Worm (Caenorhabditis elegans) whole organism, late embryonic: ENCODE data around the gene M106.7.
A peak's percentile ranks its signal among the peaks of the same experiment; 100 is the strongest.

Source experiments
- C08G9.2 ChIP-seq: sonication (generic microtip); optimal IDR thresholded peaks from 2 replicates; lab custom pipeline; 2016; ENCODE audit warnings: mild to moderate bottlenecking, missing genetic modification characterization, moderate library complexity, missing compliant biosample characterization
- F13H6.1 ChIP-seq: sonication (generic microtip); optimal IDR thresholded peaks from 2 replicates; lab custom pipeline; 2016; ENCODE audit warnings: missing genetic modification characterization, missing compliant biosample characterization
- K02D7.2 ChIP-seq: sonication (generic microtip); optimal IDR thresholded peaks from 2 replicates; lab custom pipeline; 2017; ENCODE audit warnings: mild to moderate bottlenecking, missing genetic modification characterization, missing compliant biosample characterization
- K09A11.1 ChIP-seq: sonication (generic microtip); optimal IDR thresholded peaks from 2 replicates; lab custom pipeline; 2017; ENCODE audit warnings: antibody characterized with exemption, mild to moderate bottlenecking, missing genetic modification characterization, missing compliant biosample characterization; ENCODE audit not compliant: insufficient read depth
- T23F11.4 ChIP-seq: fragments of 200-800 bp; sonication (Bioruptor generic); optimal IDR thresholded peaks from 2 replicates; lab custom pipeline; 2018; ENCODE audit warnings: mild to moderate bottlenecking, missing genetic modification characterization, missing compliant biosample characterization
- Y22D7AL.16 ChIP-seq: sonication (generic microtip); optimal IDR thresholded peaks from 2 replicates; lab custom pipeline; 2016; ENCODE audit warnings: missing genetic modification characterization, missing compliant biosample characterization
- ahr-1 ChIP-seq: sonication (generic microtip); optimal IDR thresholded peaks from 2 replicates; lab custom pipeline; 2016; ENCODE audit warnings: missing genetic modification characterization, missing compliant biosample characterization
- ceh-14 ChIP-seq: sonication (generic microtip); optimal IDR thresholded peaks from 2 replicates; lab custom pipeline; 2016; ENCODE audit warnings: missing genotype, missing genetic modification characterization, missing compliant biosample characterization
- ceh-18 ChIP-seq: sonication (generic microtip); optimal IDR thresholded peaks from 2 replicates; lab custom pipeline; 2016; ENCODE audit warnings: missing genetic modification characterization, missing compliant biosample characterization
- ceh-19 ChIP-seq: fragments of 200-800 bp; sonication (Bioruptor generic); optimal IDR thresholded peaks from 2 replicates; lab custom pipeline; 2018; ENCODE audit warnings: mild to moderate bottlenecking, missing genetic modification characterization, missing compliant biosample characterization
- ceh-2 ChIP-seq: sonication (generic microtip); optimal IDR thresholded peaks from 2 replicates; lab custom pipeline; 2016; ENCODE audit warnings: missing genotype, missing genetic modification characterization, missing compliant biosample characterization
- ceh-30 ChIP-seq: fragments of 150-350 bp; optimal IDR thresholded peaks from 2 replicates; lab custom pipeline; 2014; ENCODE audit warnings: missing biosample characterization, missing genetic modification characterization
- ceh-34 ChIP-seq: sonication (generic microtip); optimal IDR thresholded peaks from 2 replicates; lab custom pipeline; 2016; ENCODE audit warnings: mild to moderate bottlenecking, missing genetic modification characterization, missing compliant biosample characterization
- che-1 ChIP-seq: sonication (generic microtip); optimal IDR thresholded peaks from 2 replicates; lab custom pipeline; 2016; ENCODE audit warnings: mild to moderate bottlenecking, missing genetic modification characterization, missing compliant biosample characterization
- dmd-4 ChIP-seq: sonication (generic microtip); optimal IDR thresholded peaks from 2 replicates; lab custom pipeline; 2016; ENCODE audit warnings: borderline replicate concordance, missing genetic modification characterization, missing compliant biosample characterization
- dve-1 ChIP-seq: sonication (generic microtip); optimal IDR thresholded peaks from 2 replicates; lab custom pipeline; 2017; ENCODE audit warnings: antibody characterized with exemption, mild to moderate bottlenecking, missing genetic modification characterization, missing compliant biosample characterization
- elt-2 ChIP-seq: sonication (generic microtip); optimal IDR thresholded peaks from 2 replicates; lab custom pipeline; 2016; ENCODE audit warnings: missing genetic modification reagents, missing genetic modification characterization, missing compliant biosample characterization
- ets-4 ChIP-seq: sonication (generic microtip); optimal IDR thresholded peaks from 2 replicates; lab custom pipeline; 2016; ENCODE audit warnings: missing genetic modification characterization, missing compliant biosample characterization
- hlh-15 ChIP-seq: sonication (generic microtip); optimal IDR thresholded peaks from 2 replicates; lab custom pipeline; 2016; ENCODE audit warnings: missing genetic modification characterization, missing compliant biosample characterization
- hlh-6 ChIP-seq: sonication (generic microtip); optimal IDR thresholded peaks from 2 replicates; lab custom pipeline; 2016; ENCODE audit warnings: missing genotype, missing genetic modification characterization, missing compliant biosample characterization
- nfya-1 ChIP-seq: sonication (generic microtip); optimal IDR thresholded peaks from 2 replicates; lab custom pipeline; 2017; ENCODE audit warnings: missing genetic modification characterization, mild to moderate bottlenecking, missing compliant biosample characterization, antibody characterized with exemption, moderate library complexity
- npax-4 ChIP-seq: sonication (generic microtip); optimal IDR thresholded peaks from 2 replicates; lab custom pipeline; 2016; ENCODE audit warnings: missing genetic modification characterization, missing compliant biosample characterization
- pqm-1 ChIP-seq: sonication (generic microtip); optimal IDR thresholded peaks from 2 replicates; lab custom pipeline; 2016; ENCODE audit warnings: missing genetic modification characterization, missing compliant biosample characterization
- sox-2 ChIP-seq: fragments of 200-800 bp; sonication (Bioruptor generic); IDR thresholded peaks from 2 replicates; pipeline ENCODE4 v1.3.6; 2022; ENCODE audit warnings: missing genetic modification reagents, missing genetic modification characterization, missing compliant biosample characterization
- sox-4 ChIP-seq: sonication (generic microtip); optimal IDR thresholded peaks from 2 replicates; lab custom pipeline; 2017; ENCODE audit warnings: mild to moderate bottlenecking, missing genetic modification characterization, inconsistent platforms, missing compliant biosample characterization
- syd-9 ChIP-seq: sonication (generic microtip); optimal IDR thresholded peaks from 2 replicates; lab custom pipeline; 2016; ENCODE audit warnings: mild to moderate bottlenecking, missing genetic modification characterization, moderate library complexity, missing compliant biosample characterization
- tbx-2 ChIP-seq: sonication (generic microtip); optimal IDR thresholded peaks from 2 replicates; lab custom pipeline; 2016; ENCODE audit warnings: missing genetic modification characterization, missing compliant biosample characterization
- tbx-7 ChIP-seq: sonication (generic microtip); optimal IDR thresholded peaks from 2 replicates; lab custom pipeline; 2016; ENCODE audit warnings: missing genotype, missing genetic modification characterization, missing compliant biosample characterization
- unc-3 ChIP-seq, 2 experiments: fragments of 200-800 bp in 1 of 2; sonication (Bioruptor generic) in 1 of 2; sonication (generic microtip) in 1 of 2; conservative IDR thresholded peaks in 1 of 2; optimal IDR thresholded peaks in 1 of 2; 2 replicates each; pipeline versions ENCODE4 v1.3.6 to Lab custom; 2016 to 2022; ENCODE audit warnings: missing compliant biosample characterization in 2 of 2, missing genetic modification characterization in 2 of 2, missing genetic modification reagents in 1 of 2
- unc-55 ChIP-seq: sonication (generic microtip); optimal IDR thresholded peaks from 2 replicates; lab custom pipeline; 2017; ENCODE audit warnings: missing biosample characterization, missing genetic modification reagents, missing genetic modification characterization
- ztf-16 ChIP-seq: sonication (generic microtip); optimal IDR thresholded peaks from 2 replicates; lab custom pipeline; 2017; ENCODE audit warnings: missing genetic modification characterization, missing compliant biosample characterization

The M106.7 gene

ce11 chrII:10868670-10869246 lies 11.8 kb upstream of the M106.7 start, which contains the start of the genes gmps-1 and cap-2 (continued):
- TF ChIP-seq C08G9.2 (tag; lab: Kevin White, UChicago) (peak; percentile 47), ceh-19 (GFP tag; lab: Kevin White, UChicago) (no peak), pqm-1 (no peak), syd-9 (tag; lab: Kevin White, UChicago) (no peak), T23F11.4 (GFP tag; lab: Kevin White, UChicago) (no peak), Y22D7AL.16 (tag; lab: Kevin White, UChicago) (no peak), unc-55 (peak; percentile 1), K02D7.2 (no peak), hlh-6 (no peak), elt-2 (tag; lab: Kevin White, UChicago) (peak; percentile 63), F13H6.1 (tag; lab: Kevin White, UChicago) (no peak), che-1 (tag; lab: Kevin White, UChicago) (no peak), sox-4 (tag; lab: Kevin White, UChicago) (no peak), sox-2 (GFP tag; lab: Robert Waterston, UW) (no peak; the same call in 1 of the 2 replicates), dve-1 (tag; lab: Kevin White, UChicago) (peak; percentile 36), ceh-30 (tag; lab: Kevin White, UChicago) (no peak), hlh-15 (tag; lab: Kevin White, UChicago) (no peak), ahr-1 (tag; lab: Kevin White, UChicago) (no peak), npax-4 (tag; lab: Kevin White, UChicago) (no peak), ceh-2 (tag; lab: Kevin White, UChicago) (peak; percentile 2), ceh-14 (tag; lab: Kevin White, UChicago) (peak; percentile 40), ztf-16 (tag; lab: Kevin White, UChicago) (peak; percentile 11), ceh-34 (tag; lab: Kevin White, UChicago) (peak; percentile 71), tbx-2 (tag; lab: Kevin White, UChicago) (peak; percentile 80), K09A11.1 (tag; lab: Kevin White, UChicago) (no peak), tbx-7 (tag; lab: Kevin White, UChicago) (no peak)

- no peak for TF ChIP-seq dve-1 (tag; lab: Kevin White, UChicago)
- peak; percentile 59 for TF ChIP-seq ceh-18
Observed at ce11 chrII:10867219-10867618, 10.2 kb upstream of the M106.7 start.

ce11 chrII:10862749-10863656 lies 6.0 kb upstream of the M106.7 start:
- TF ChIP-seq ceh-14 (tag; lab: Kevin White, UChicago): no peak
- no peak for TF ChIP-seq ets-4 (tag; lab: Kevin White, UChicago)
- TF ChIP-seq ceh-19 (GFP tag; lab: Kevin White, UChicago): no peak
- peak; percentile 2 for TF ChIP-seq nfya-1
- TF ChIP-seq dmd-4: no peak
- TF ChIP-seq K09A11.1 (tag; lab: Kevin White, UChicago): no peak
- no peak for TF ChIP-seq unc-3 (GFP tag; conservative IDR thresholded peaks at IDR 0.05; lab: Robert Waterston, UW)
- TF ChIP-seq unc-3 (tag; optimal IDR thresholded peaks at IDR 0.05; lab: Kevin White, UChicago): no peak

DNA sequence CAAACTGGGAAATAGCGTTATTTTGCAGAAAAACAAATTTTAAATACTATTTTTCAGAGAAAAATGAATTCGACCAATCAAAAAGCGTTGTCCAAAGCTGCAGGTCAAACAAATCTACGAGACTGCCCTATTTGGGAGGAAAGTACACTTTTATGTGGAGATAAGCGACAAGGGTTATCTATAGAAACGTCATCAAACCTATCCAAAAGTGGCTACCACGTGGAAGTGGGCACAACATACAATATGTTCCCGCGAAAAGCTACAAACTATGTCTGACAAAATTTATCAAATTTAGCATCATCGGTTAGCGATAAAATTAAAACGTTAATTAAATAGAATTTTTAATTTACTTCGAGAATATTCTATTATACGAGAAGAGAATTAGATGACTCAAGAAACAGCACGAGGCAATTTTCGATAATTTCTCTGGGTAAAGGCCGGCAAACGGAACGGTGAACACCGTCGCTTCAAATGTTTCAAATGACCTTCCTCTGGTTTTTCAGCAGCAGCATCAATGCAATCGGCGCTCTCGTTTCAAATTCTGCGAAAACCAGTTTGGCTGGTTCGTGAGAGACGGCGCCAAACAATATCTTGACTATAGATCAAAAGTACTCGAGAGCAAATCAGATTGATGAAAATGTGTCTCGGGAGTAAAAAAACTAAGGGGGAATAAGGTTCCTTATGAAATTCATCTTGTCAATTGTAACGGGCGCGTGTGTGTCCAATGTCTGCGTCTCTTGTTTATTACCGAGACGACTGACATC lies 4.9 kb upstream of the M106.7 start:
- TF ChIP-seq elt-2 (tag; lab: Kevin White, UChicago) (peak; percentile 60), K02D7.2 (no peak)
